Fruit fly (Drosophila melanogaster): ENCODE data around the gene CG13059.

DNA sequence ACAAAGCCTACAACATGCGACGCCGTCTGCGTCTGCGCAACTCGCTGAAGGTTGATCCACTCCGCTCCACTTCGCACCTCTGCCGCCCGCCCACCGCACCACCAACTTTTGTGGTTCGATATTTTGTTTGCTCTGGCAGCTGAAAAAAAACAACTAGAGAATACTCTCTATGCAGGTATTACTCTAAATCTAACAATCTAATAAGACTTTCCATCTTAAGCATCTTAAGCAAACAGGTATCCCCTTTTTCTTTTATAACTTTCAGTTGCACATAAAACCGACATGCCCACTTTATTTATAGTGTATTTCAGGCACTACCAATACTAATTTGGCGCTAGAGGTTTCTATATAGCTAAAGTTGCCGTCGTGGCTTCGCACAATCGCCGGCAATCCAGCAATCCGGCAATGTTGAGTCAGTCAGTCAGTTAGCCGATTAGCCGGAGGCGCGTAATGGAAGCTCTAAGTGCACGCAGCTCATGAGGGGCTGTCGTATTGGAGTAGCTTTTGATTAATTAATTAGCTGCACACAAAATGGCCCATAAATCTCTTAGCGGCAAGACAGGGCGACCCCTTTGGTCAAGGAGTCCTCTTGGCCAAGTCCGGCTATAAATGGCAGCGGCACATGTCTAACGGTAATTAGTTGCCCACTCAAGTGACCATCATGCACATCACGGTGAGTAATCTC is 4.9 kb downstream of the CG13059 start, which contains the start of gene CG13058:
- TF ChIP-seq h (optimal IDR thresholded peaks at IDR 0.05) (no peak), Myc (optimal IDR thresholded peaks at IDR 0.05) (no peak)

All from Kc167 (cell line).